In the genomic region with DNA sequence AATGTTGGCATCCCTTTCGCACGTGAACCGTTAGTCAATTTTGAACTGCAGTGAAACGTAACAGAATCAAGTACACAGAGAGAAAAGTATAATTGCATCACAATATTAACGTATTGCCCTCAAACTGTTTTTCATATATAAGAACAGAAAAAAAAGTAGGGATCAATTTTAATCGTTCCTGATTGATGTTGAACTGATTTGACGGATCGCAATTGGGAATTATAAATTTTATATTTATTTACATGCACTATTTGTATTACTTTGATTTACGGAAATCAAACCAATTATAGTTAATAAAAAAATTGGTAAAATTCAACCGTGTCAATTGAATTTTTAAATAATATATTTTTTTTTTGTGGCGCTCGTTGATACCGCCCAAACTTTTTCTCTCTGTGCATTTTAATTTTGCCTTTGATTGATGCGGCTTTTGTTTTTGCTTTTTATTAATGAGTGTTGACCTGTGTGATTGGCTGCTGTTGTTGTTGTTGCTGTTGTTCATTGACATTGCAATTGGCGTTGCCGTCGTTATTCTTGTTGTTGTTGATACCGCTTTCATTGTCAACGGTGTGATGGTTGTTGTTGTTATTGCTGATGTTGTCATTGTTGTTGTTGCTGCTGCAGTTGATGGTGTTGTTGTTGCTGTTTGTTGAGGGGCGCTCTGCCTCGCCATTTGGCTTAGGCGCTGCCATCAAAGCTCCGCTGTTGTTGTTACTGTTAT, we compare ENCODE assay signal across 1 fruit fly cellular context.
A peak's percentile ranks its signal among the peaks of the same experiment; 100 is the strongest.
TF ChIP-seq lines count a peak whose summit lies in the region.

No protein-coding gene starts in this region.

TF ChIP-seq in whole organism, embryonic, 481 proteins besides CTCF, POLR2A, EP300 and RAD21 (continued from another document and continues in another):
- TF ChIP-seq CG10366 (GFP tag; IDR thresholded peaks at IDR 0.05; lab: Robert Waterston, UW) (peak; percentile 46), CG6654 (GFP tag; optimal IDR thresholded peaks at IDR 0.05; lab: Kevin White, UChicago) (no peak), CG14050 (GFP tag; IDR thresholded peaks at IDR 0.05; lab: Robert Waterston, UW) (peak; percentile 36; the same call in 1 of the 3 replicates), ftz-f1 (GFP tag; optimal IDR thresholded peaks at IDR 0.05; lab: Kevin White, UChicago) (no peak), CG10979 (tag; optimal IDR thresholded peaks at IDR 0.05; lab: Kevin White, UChicago) (peak; percentile 75), CG14667 (GFP tag; IDR thresholded peaks at IDR 0.05; lab: Robert Waterston, UW) (0 out of 2 replicates have a peak, but pooled peaks have one; percentile 32), CG18764 (GFP tag; optimal IDR thresholded peaks at IDR 0.05; lab: Kevin White, UChicago) (peak; percentile 18), jing (GFP tag; optimal IDR thresholded peaks at IDR 0.05; lab: Kevin White, UChicago) (no peak), ro (GFP tag; IDR thresholded peaks at IDR 0.05; lab: Robert Waterston, UW) (0 out of 2 replicates have a peak, but pooled peaks have one; percentile 13), lab (GFP tag; optimal IDR thresholded peaks at IDR 0.05; lab: Kevin White, UChicago) (peak; percentile 62), CG10462 (GFP tag; optimal IDR thresholded peaks at IDR 0.05; lab: Kevin White, UChicago) (peak; percentile 32), CG8924 (tag; optimal IDR thresholded peaks at IDR 0.05; lab: Kevin White, UChicago) (peak; percentile 27), CG8765 (GFP tag; IDR thresholded peaks at IDR 0.05; lab: Robert Waterston, UW) (no peak), Asciz (GFP tag; optimal IDR thresholded peaks at IDR 0.05; lab: Kevin White, UChicago) (peak; percentile 45), gcm (GFP tag; optimal IDR thresholded peaks at IDR 0.05; lab: Kevin White, UChicago) (peak; percentile 51), sqz (GFP tag; optimal IDR thresholded peaks at IDR 0.05; lab: Kevin White, UChicago) (peak; percentile 15), CG10431 (GFP tag; optimal IDR thresholded peaks at IDR 0.05; lab: Kevin White, UChicago) (no peak), sc (optimal IDR thresholded peaks at IDR 0.05; lab: Kevin White, UChicago) (no peak), sc (GFP tag; optimal IDR thresholded peaks at IDR 0.05; lab: Kevin White, UChicago) (peak; percentile 41), CG10543 (GFP tag; optimal IDR thresholded peaks at IDR 0.05; lab: Kevin White, UChicago) (no peak), CG8388 (GFP tag; optimal IDR thresholded peaks at IDR 0.05; lab: Kevin White, UChicago) (peak; percentile 64), ham (GFP tag; IDR thresholded peaks at IDR 0.05; lab: Robert Waterston, UW) (no peak), CG43689 (GFP tag; IDR thresholded peaks at IDR 0.05; lab: Robert Waterston, UW) (no peak), CG33557 (GFP tag; optimal IDR thresholded peaks at IDR 0.05; lab: Kevin White, UChicago) (peak; percentile 21), CG10147 (GFP tag; optimal IDR thresholded peaks at IDR 0.05; lab: Kevin White, UChicago) (no peak), klu (GFP tag; IDR thresholded peaks at IDR 0.05; lab: Robert Waterston, UW) (no peak), CG15011 (GFP tag; optimal IDR thresholded peaks at IDR 0.05; lab: Kevin White, UChicago) (no peak), GATAe (GFP tag; conservative IDR thresholded peaks at IDR 0.05; lab: Robert Waterston, UW) (no peak), CG13424 (tag; optimal IDR thresholded peaks at IDR 0.05; lab: Kevin White, UChicago) (peak; percentile 61), Rx (GFP tag; IDR thresholded peaks at IDR 0.05; lab: Robert Waterston, UW) (no peak), abd-A (tag; optimal IDR thresholded peaks at IDR 0.05; lab: Kevin White, UChicago) (no peak), CG1832 (GFP tag; optimal IDR thresholded peaks at IDR 0.05; lab: Kevin White, UChicago) (no peak), CG7745 (tag; optimal IDR thresholded peaks at IDR 0.05; lab: Kevin White, UChicago) (no peak), bab2 (GFP tag; optimal IDR thresholded peaks at IDR 0.05; lab: Kevin White, UChicago) (no peak), MBD-R2 (GFP tag; IDR thresholded peaks at IDR 0.05; lab: Robert Waterston, UW) (no peak), Six4 (GFP tag; optimal IDR thresholded peaks at IDR 0.05; lab: Kevin White, UChicago) (peak; percentile 20), Drgx (GFP tag; IDR thresholded peaks at IDR 0.05; lab: Robert Waterston, UW) (peak; percentile 35; the same call in 1 of the 2 replicates), hb (GFP tag; IDR thresholded peaks at IDR 0.05; lab: Robert Waterston, UW; ENCODE audit: partially characterized antibody) (no peak), CG6689 (GFP tag; IDR thresholded peaks at IDR 0.05; lab: Robert Waterston, UW) (peak; percentile 59), insv (GFP tag; optimal IDR thresholded peaks at IDR 0.05; lab: Kevin White, UChicago) (no peak), CG3995 (GFP tag; optimal IDR thresholded peaks at IDR 0.05; lab: Kevin White, UChicago) (no peak), maf-S (GFP tag; optimal IDR thresholded peaks at IDR 0.05; lab: Kevin White, UChicago) (no peak), Dll (GFP tag; IDR thresholded peaks at IDR 0.05; lab: Robert Waterston, UW; ENCODE audit: partially characterized antibody) (no peak), sob (GFP tag; IDR thresholded peaks at IDR 0.05; lab: Robert Waterston, UW) (0 out of 2 replicates have a peak, but pooled peaks have one; percentile 13), sens-2 (GFP tag; IDR thresholded peaks at IDR 0.05; lab: Robert Waterston, UW) (peak; percentile 15; the same call in 1 of the 2 replicates), CG2202 (tag; optimal IDR thresholded peaks at IDR 0.05; lab: Kevin White, UChicago) (peak; percentile 17), bbx (GFP tag; IDR thresholded peaks at IDR 0.05; lab: Robert Waterston, UW; ENCODE audit: partially characterized antibody) (no peak), CG9817 (tag; optimal IDR thresholded peaks at IDR 0.05; lab: Kevin White, UChicago) (peak; percentile 34), CG7963 (GFP tag; IDR thresholded peaks at IDR 0.05; lab: Robert Waterston, UW; ENCODE audit: partially characterized antibody) (no peak), CG12659 (GFP tag; optimal IDR thresholded peaks at IDR 0.05; lab: Kevin White, UChicago) (peak; percentile 48), lola (GFP tag; optimal IDR thresholded peaks at IDR 0.05; lab: Kevin White, UChicago) (peak in 1 of 3 experiments; percentile 64), Meics (GFP tag; optimal IDR thresholded peaks at IDR 0.05; lab: Kevin White, UChicago) (peak; percentile 60), row (GFP tag; IDR thresholded peaks at IDR 0.05; lab: Robert Waterston, UW) (peak; percentile 61), Jarid2 (GFP tag; optimal IDR thresholded peaks at IDR 0.05; lab: Kevin White, UChicago) (no peak), CG33213 (GFP tag; optimal IDR thresholded peaks at IDR 0.05; lab: Kevin White, UChicago) (no peak), Dek (tag; optimal IDR thresholded peaks at IDR 0.05; lab: Kevin White, UChicago) (peak; percentile 16), CG15073 (GFP tag; optimal IDR thresholded peaks at IDR 0.05; lab: Kevin White, UChicago) (no peak), CG4820 (GFP tag; optimal IDR thresholded peaks at IDR 0.05; lab: Kevin White, UChicago) (peak; percentile 57), Opbp (GFP tag; IDR thresholded peaks at IDR 0.05; lab: Robert Waterston, UW; ENCODE audit: partially characterized antibody) (no peak), NfI (GFP tag; optimal IDR thresholded peaks at IDR 0.05; lab: Kevin White, UChicago) (peak; percentile 38), lmd (GFP tag; IDR thresholded peaks at IDR 0.05; lab: Robert Waterston, UW) (peak; percentile 50; the same call in 1 of the 2 replicates), ERR (GFP tag; optimal IDR thresholded peaks at IDR 0.05; lab: Kevin White, UChicago) (no peak), zen (tag; optimal IDR thresholded peaks at IDR 0.05; lab: Kevin White, UChicago) (peak; percentile 62), gcm2 (GFP tag; optimal IDR thresholded peaks at IDR 0.05; lab: Kevin White, UChicago) (peak; percentile 29), vvl (GFP tag; IDR thresholded peaks at IDR 0.05; lab: Robert Waterston, UW) (peak; percentile 53), HLH3B (GFP tag; IDR thresholded peaks at IDR 0.05; lab: Robert Waterston, UW) (no peak), Dad (GFP tag; optimal IDR thresholded peaks at IDR 0.05; lab: Kevin White, UChicago) (no peak), Rfx (GFP tag; IDR thresholded peaks at IDR 0.05; lab: Robert Waterston, UW) (peak; percentile 4; the same call in 1 of the 2 replicates), Gug (GFP tag; IDR thresholded peaks at IDR 0.05; lab: Robert Waterston, UW) (no peak), HLHmδ (GFP tag; optimal IDR thresholded peaks at IDR 0.05; lab: Kevin White, UChicago) (no peak), Xrp1 (GFP tag; IDR thresholded peaks at IDR 0.05; lab: Robert Waterston, UW) (peak; percentile 67), danr (GFP tag; IDR thresholded peaks at IDR 0.05; lab: Robert Waterston, UW) (0 out of 2 replicates have a peak, but pooled peaks have one; percentile 14), sisA (GFP tag; IDR thresholded peaks at IDR 0.05; lab: Robert Waterston, UW) (peak; percentile 46), lbe (GFP tag; optimal IDR thresholded peaks at IDR 0.05; lab: Kevin White, UChicago) (peak; percentile 58), CG14965 (GFP tag; optimal IDR thresholded peaks at IDR 0.05; lab: Kevin White, UChicago; ENCODE audit: borderline replicate concordance) (no peak), CG11456 (GFP tag; IDR thresholded peaks at IDR 0.05; lab: Robert Waterston, UW) (no peak), CG10654 (GFP tag; optimal IDR thresholded peaks at IDR 0.05; lab: Kevin White, UChicago) (peak; percentile 49), fd3F (GFP tag; optimal IDR thresholded peaks at IDR 0.05; lab: Kevin White, UChicago) (peak; percentile 43), ken (GFP tag; IDR thresholded peaks at IDR 0.05; lab: Robert Waterston, UW) (no peak), slp2 (GFP tag; optimal IDR thresholded peaks at IDR 0.05; lab: Kevin White, UChicago) (no peak), Mrtf (GFP tag; IDR thresholded peaks at IDR 0.05; lab: Robert Waterston, UW) (0 out of 3 replicates have a peak, but pooled peaks have one; percentile 16), CG18619 (GFP tag; optimal IDR thresholded peaks at IDR 0.05; lab: Kevin White, UChicago) (peak; percentile 25), CG4404 (GFP tag; IDR thresholded peaks at IDR 0.05; lab: Robert Waterston, UW) (no peak), CG9797 (GFP tag; optimal IDR thresholded peaks at IDR 0.05; lab: Kevin White, UChicago) (no peak), NFAT (GFP tag; IDR thresholded peaks at IDR 0.05; lab: Robert Waterston, UW) (no peak), gem (tag; optimal IDR thresholded peaks at IDR 0.05; lab: Kevin White, UChicago) (peak; percentile 85), CG10274 (GFP tag; optimal IDR thresholded peaks at IDR 0.05; lab: Kevin White, UChicago) (peak; percentile 3), Blimp-1 (GFP tag; optimal IDR thresholded peaks at IDR 0.05; lab: Kevin White, UChicago) (peak; percentile 66), CG15601 (tag; optimal IDR thresholded peaks at IDR 0.05; lab: Kevin White, UChicago) (peak; percentile 23), dpn (GFP tag; optimal IDR thresholded peaks at IDR 0.05; lab: Kevin White, UChicago) (peak in 1 of 2 experiments; percentile 54), E2f1 (GFP tag; IDR thresholded peaks at IDR 0.05; lab: Robert Waterston, UW) (peak; percentile 39; the same call in 1 of the 2 replicates), unpg (GFP tag; optimal IDR thresholded peaks at IDR 0.05; lab: Kevin White, UChicago) (peak; percentile 68), nau (GFP tag; optimal IDR thresholded peaks at IDR 0.05; lab: Kevin White, UChicago) (peak; percentile 5), Mes4 (GFP tag; optimal IDR thresholded peaks at IDR 0.05; lab: Kevin White, UChicago) (no peak), ac (GFP tag; optimal IDR thresholded peaks at IDR 0.05; lab: Kevin White, UChicago) (no peak), HLH4C (GFP tag; IDR thresholded peaks at IDR 0.05; lab: Robert Waterston, UW; ENCODE audit: partially characterized antibody) (no peak), CG13296 (GFP tag; optimal IDR thresholded peaks at IDR 0.05; lab: Kevin White, UChicago) (peak; percentile 21), HHEX (GFP tag; optimal IDR thresholded peaks at IDR 0.05; lab: Kevin White, UChicago) (peak; percentile 40), prd (optimal IDR thresholded peaks at IDR 0.05; lab: Kevin White, UChicago) (no peak), prd (GFP tag; IDR thresholded peaks at IDR 0.05; lab: Robert Waterston, UW) (peak; percentile 72; the same call in 2 of the 3 replicates), CG15479 (GFP tag; optimal IDR thresholded peaks at IDR 0.05; lab: Kevin White, UChicago) (no peak), Ptx1 (GFP tag; IDR thresholded peaks at IDR 0.05; lab: Robert Waterston, UW) (peak; percentile 64), odd (GFP tag; optimal IDR thresholded peaks at IDR 0.05; lab: Kevin White, UChicago) (no peak), Trl (optimal IDR thresholded peaks at IDR 0.05; lab: Kevin White, UChicago) (no peak), Trl (GFP tag; optimal IDR thresholded peaks at IDR 0.05; lab: Kevin White, UChicago) (no peak), Hsf (GFP tag; optimal IDR thresholded peaks at IDR 0.05; lab: Kevin White, UChicago) (peak; percentile 34), tgo (GFP tag; IDR thresholded peaks at IDR 0.05; lab: Robert Waterston, UW) (peak; percentile 49; the same call in 2 of the 3 replicates), CG2889 (GFP tag; IDR thresholded peaks at IDR 0.05; lab: Robert Waterston, UW) (0 out of 3 replicates have a peak, but pooled peaks have one; percentile 10), dimm (GFP tag; IDR thresholded peaks at IDR 0.05; lab: Robert Waterston, UW) (no peak), pum (GFP tag; optimal IDR thresholded peaks at IDR 0.05; lab: Kevin White, UChicago) (no peak), seq (GFP tag; IDR thresholded peaks at IDR 0.05; lab: Robert Waterston, UW) (0 out of 2 replicates have a peak, but pooled peaks have one; percentile 15), CG6854 (GFP tag; optimal IDR thresholded peaks at IDR 0.05; lab: Kevin White, UChicago) (no peak), CG17359 (tag; optimal IDR thresholded peaks at IDR 0.05; lab: Kevin White, UChicago) (peak; percentile 56), CG6272 (GFP tag; IDR thresholded peaks at IDR 0.05; lab: Robert Waterston, UW) (no peak), ase (GFP tag; IDR thresholded peaks at IDR 0.05; lab: Robert Waterston, UW) (0 out of 3 replicates have a peak, but pooled peaks have one; percentile 48), gsb (GFP tag; IDR thresholded peaks at IDR 0.05; lab: Robert Waterston, UW) (no peak), nerfin-1 (tag; optimal IDR thresholded peaks at IDR 0.05; lab: Kevin White, UChicago) (peak; percentile 8), CG17361 (GFP tag; IDR thresholded peaks at IDR 0.05; lab: Robert Waterston, UW) (peak; percentile 83), Hr3 (GFP tag; optimal IDR thresholded peaks at IDR 0.05; lab: Kevin White, UChicago) (peak; percentile 48), CG12391 (tag; optimal IDR thresholded peaks at IDR 0.05; lab: Kevin White, UChicago) (peak; percentile 66), her (GFP tag; optimal IDR thresholded peaks at IDR 0.05; lab: Kevin White, UChicago) (no peak), Stat92E (GFP tag; optimal IDR thresholded peaks at IDR 0.05; lab: Kevin White, UChicago) (no peak)
